Worm (Caenorhabditis elegans) whole organism, mixed stage, embryonic: ENCODE data around the gene magu-4.

ENCODE experiments used
- blmp-1 ChIP-seq: fragments of 150-350 bp; optimal IDR thresholded peaks from 2 replicates; lab custom pipeline; 2014; ENCODE audit warnings: missing biosample characterization, missing genetic modification characterization
- ces-1 ChIP-seq: fragments of 150-350 bp; optimal IDR thresholded peaks from 2 replicates; lab custom pipeline; 2014; ENCODE audit warnings: missing biosample characterization, missing genetic modification reagents, missing genetic modification characterization
- elt-3 ChIP-seq: fragments of 150-350 bp; optimal IDR thresholded peaks from 2 replicates; lab custom pipeline; 2014; ENCODE audit warnings: missing biosample characterization, missing genetic modification characterization
- hlh-1 ChIP-seq: fragments of 150-350 bp; optimal IDR thresholded peaks from 2 replicates; lab custom pipeline; 2014; ENCODE audit warnings: missing biosample characterization, missing genetic modification reagents, missing genetic modification characterization
- lin-13 ChIP-seq: fragments of 150-350 bp; optimal IDR thresholded peaks from 2 replicates; lab custom pipeline; 2014; ENCODE audit warnings: missing biosample characterization, missing genetic modification characterization
- nhr-12 ChIP-seq: fragments of 150-350 bp; optimal IDR thresholded peaks from 2 replicates; lab custom pipeline; 2014; ENCODE audit warnings: missing biosample characterization, missing genetic modification characterization
- nhr-237 ChIP-seq: fragments of 150-350 bp; optimal IDR thresholded peaks from 2 replicates; lab custom pipeline; 2014; ENCODE audit warnings: missing biosample characterization, missing genetic modification characterization
- nhr-28 ChIP-seq: fragments of 150-350 bp; optimal IDR thresholded peaks from 2 replicates; lab custom pipeline; 2014; ENCODE audit warnings: missing biosample characterization, missing genetic modification characterization
- pha-4 ChIP-seq: fragments of 150-350 bp; optimal IDR thresholded peaks from 2 replicates; lab custom pipeline; 2018; ENCODE audit warnings: missing biosample characterization, missing genetic modification reagents, missing genetic modification characterization
- snpc-4 ChIP-seq: fragments of 150-350 bp; optimal IDR thresholded peaks from 2 replicates; lab custom pipeline; 2014; ENCODE audit warnings: missing biosample characterization, missing genetic modification characterization
- unc-62 ChIP-seq: fragments of 150-350 bp; optimal IDR thresholded peaks from 2 replicates; lab custom pipeline; 2014; ENCODE audit warnings: missing biosample characterization, missing genetic modification reagents, missing genetic modification characterization
- zip-8 ChIP-seq: fragments of 150-350 bp; optimal IDR thresholded peaks from 2 replicates; lab custom pipeline; 2014; ENCODE audit warnings: missing biosample characterization, missing genetic modification characterization
- ztf-11 ChIP-seq: fragments of 150-350 bp; optimal IDR thresholded peaks from 2 replicates; lab custom pipeline; 2014; ENCODE audit warnings: missing biosample characterization, missing genetic modification characterization

DNA sequence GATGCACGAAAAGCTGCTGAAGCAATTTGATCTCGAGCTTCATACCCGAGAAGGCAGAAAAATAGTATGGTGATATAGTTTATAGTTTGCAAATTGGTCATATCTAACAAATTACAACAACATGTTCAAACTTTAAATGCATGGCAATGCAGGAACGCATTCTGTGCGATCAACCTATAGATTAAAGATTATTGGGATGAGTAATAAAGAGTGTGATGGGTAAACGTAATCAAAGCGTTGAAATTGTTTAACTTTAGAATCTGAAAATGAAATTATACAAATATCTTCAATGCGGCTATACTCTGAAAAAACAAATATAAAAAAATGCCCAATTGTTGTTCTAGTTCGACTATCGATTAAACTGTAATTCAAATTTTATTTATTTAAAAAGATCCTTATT lies 33.3 kb upstream of the magu-4 start, which contains the start of gene C47E12.14:
- no peak for TF ChIP-seq pha-4 (tag; lab: Kevin White, UChicago)
- no peak for TF ChIP-seq zip-8 (tag; lab: Kevin White, UChicago)
- no peak for TF ChIP-seq blmp-1 (tag; lab: Kevin White, UChicago)
- TF ChIP-seq nhr-12, result no peak
- no peak for TF ChIP-seq nhr-28 (tag; lab: Kevin White, UChicago)
- TF ChIP-seq unc-62 (GFP tag; lab: Kevin White, UChicago), result no peak
- no peak for TF ChIP-seq elt-3 (tag; lab: Kevin White, UChicago)
- TF ChIP-seq lin-13, result no peak
- no peak for TF ChIP-seq ztf-11 (tag; lab: Kevin White, UChicago)
- TF ChIP-seq nhr-237, result no peak
- no peak for TF ChIP-seq hlh-1 (tag; lab: Kevin White, UChicago)
- no peak for TF ChIP-seq snpc-4
- TF ChIP-seq ces-1 (GFP tag; lab: Kevin White, UChicago), result no peak
